Fruit fly (Drosophila melanogaster) whole organism, prepupa: ENCODE measurements around the gene CG43120.
A peak's percentile ranks its signal among the peaks of the same experiment; 100 is the strongest.

Source experiments
- Blimp-1 ChIP-seq: fragments of 200-800 bp; sonication (Bioruptor generic); optimal IDR thresholded peaks from 3 replicates; lab custom pipeline; 2017; ENCODE audit warnings: missing biosample characterization, missing genetic modification characterization, mild to moderate bottlenecking, moderate library complexity, missing genetic modification reagents
- CG10669 ChIP-seq: fragments of 200-800 bp; sonication (Bioruptor generic); optimal IDR thresholded peaks from 3 replicates; lab custom pipeline; 2018; ENCODE audit warnings: missing biosample characterization, mild to moderate bottlenecking, missing genetic modification characterization, moderate library complexity
- CG11294 ChIP-seq: fragments of 200-800 bp; sonication (Bioruptor generic); IDR thresholded peaks from 2 replicates; pipeline ENCODE4 v1.3.6; 2022; ENCODE audit warnings: missing biosample characterization, missing genetic modification characterization
- CG11762 ChIP-seq: fragments of 200-800 bp; sonication (Bioruptor generic); optimal IDR thresholded peaks from 3 replicates; lab custom pipeline; 2016; ENCODE audit warnings: missing biosample characterization, missing genetic modification characterization; ENCODE audit not compliant: insufficient read depth
- CG11902 ChIP-seq: fragments of 200-800 bp; sonication (Bioruptor generic); optimal IDR thresholded peaks from 3 replicates; lab custom pipeline; 2016; ENCODE audit warnings: missing biosample characterization, missing genetic modification characterization
- CG15336 ChIP-seq: fragments of 200-800 bp; sonication (Bioruptor generic); IDR thresholded peaks from 2 replicates; pipeline ENCODE4 v1.3.6; 2022; ENCODE audit warnings: missing biosample characterization, missing genetic modification characterization
- CG1621 ChIP-seq: fragments of 200-800 bp; sonication (Bioruptor generic); optimal IDR thresholded peaks from 3 replicates; lab custom pipeline; 2018; ENCODE audit warnings: missing biosample characterization, mild to moderate bottlenecking, missing genetic modification characterization
- CG16779 ChIP-seq: fragments of 200-800 bp; sonication (Bioruptor generic); optimal IDR thresholded peaks from 3 replicates; lab custom pipeline; 2017; ENCODE audit warnings: missing biosample characterization, mild to moderate bottlenecking, missing genetic modification characterization
- CG3032 ChIP-seq: fragments of 200-800 bp; optimal IDR thresholded peaks from 2 replicates; lab custom pipeline; 2019; ENCODE audit warnings: missing biosample characterization, mild to moderate bottlenecking, missing genetic modification characterization, moderate library complexity
- CG31627 ChIP-seq: fragments of 200-800 bp; sonication (Bioruptor generic); optimal IDR thresholded peaks from 3 replicates; lab custom pipeline; 2016; ENCODE audit warnings: missing biosample characterization, missing genetic modification characterization
- CG32006 ChIP-seq: fragments of 200-800 bp; sonication (Bioruptor generic); optimal IDR thresholded peaks from 3 replicates; lab custom pipeline; 2017; ENCODE audit warnings: missing biosample characterization, mild to moderate bottlenecking, missing genetic modification characterization
- CG34406 ChIP-seq: fragments of 200-800 bp; sonication (Bioruptor generic); optimal IDR thresholded peaks from 3 replicates; lab custom pipeline; 2016; ENCODE audit warnings: missing biosample characterization, missing genetic modification characterization
- CG3919 ChIP-seq: fragments of 200-800 bp; sonication (Bioruptor generic); optimal IDR thresholded peaks from 3 replicates; lab custom pipeline; 2016; ENCODE audit warnings: missing biosample characterization, missing genetic modification characterization
- CG4318 ChIP-seq: fragments of 200-800 bp; sonication (Bioruptor generic); optimal IDR thresholded peaks from 3 replicates; lab custom pipeline; 2017; ENCODE audit warnings: missing biosample characterization, mild to moderate bottlenecking, missing genetic modification characterization
- CG6276 ChIP-seq: fragments of 200-800 bp; sonication (Bioruptor generic); optimal IDR thresholded peaks from 2 replicates; lab custom pipeline; 2017; ENCODE audit warnings: missing biosample characterization, mild to moderate bottlenecking, missing genetic modification characterization
- CG6792 ChIP-seq: fragments of 200-800 bp; sonication (Bioruptor generic); optimal IDR thresholded peaks from 3 replicates; lab custom pipeline; 2016; ENCODE audit warnings: missing biosample characterization, missing genetic modification characterization
- CG6808 ChIP-seq: fragments of 200-800 bp; sonication (Bioruptor generic); optimal IDR thresholded peaks from 3 replicates; lab custom pipeline; 2017; ENCODE audit warnings: missing biosample characterization, missing genetic modification characterization, mild to moderate bottlenecking, moderate library complexity, missing genetic modification reagents
- CG6854 ChIP-seq: fragments of 200-800 bp; sonication (Bioruptor generic); optimal IDR thresholded peaks from 2 replicates; lab custom pipeline; 2017; ENCODE audit warnings: missing biosample characterization, mild to moderate bottlenecking, missing genetic modification characterization
- CG7368 ChIP-seq: fragments of 200-800 bp; sonication (Bioruptor generic); optimal IDR thresholded peaks from 3 replicates; lab custom pipeline; 2016; ENCODE audit warnings: missing biosample characterization, missing genetic modification characterization
- CG8119 ChIP-seq: fragments of 200-800 bp; sonication (Bioruptor generic); IDR thresholded peaks from 3 replicates; pipeline ENCODE4 v1.3.6; 2022; ENCODE audit warnings: missing biosample characterization, missing genetic modification characterization
- CG8319 ChIP-seq: fragments of 200-800 bp; sonication (Bioruptor generic); optimal IDR thresholded peaks from 3 replicates; lab custom pipeline; 2016; ENCODE audit warnings: missing biosample characterization, missing genetic modification characterization
- CG9139 ChIP-seq: fragments of 200-800 bp; sonication (Bioruptor generic); optimal IDR thresholded peaks from 3 replicates; lab custom pipeline; 2017; ENCODE audit warnings: missing biosample characterization, mild to moderate bottlenecking, missing genetic modification characterization
- Eip75B ChIP-seq: fragments of 200-800 bp; sonication (Bioruptor generic); optimal IDR thresholded peaks from 3 replicates; lab custom pipeline; 2016; ENCODE audit warnings: missing biosample characterization, missing genetic modification characterization
- Eip78C ChIP-seq: fragments of 200-800 bp; sonication (Bioruptor generic); peaks from one replicate; lab custom pipeline; 2016; ENCODE audit warnings: missing biosample characterization, missing genetic modification characterization
- Eip93F ChIP-seq: fragments of 200-800 bp; sonication (Bioruptor generic); optimal IDR thresholded peaks from 2 replicates; lab custom pipeline; 2016; ENCODE audit warnings: missing biosample characterization, mild to moderate bottlenecking, missing genetic modification characterization
- Ets96B ChIP-seq: fragments of 200-800 bp; optimal IDR thresholded peaks from 2 replicates; lab custom pipeline; 2019; ENCODE audit warnings: missing biosample characterization, mild to moderate bottlenecking, missing genetic modification characterization, moderate library complexity
- Gug ChIP-seq: fragments of 200-800 bp; sonication (Bioruptor generic); IDR thresholded peaks from 2 replicates; pipeline ENCODE4 v1.3.6; 2022; ENCODE audit warnings: missing biosample characterization, missing genetic modification characterization
- Hr38 ChIP-seq: sonication (Bioruptor generic); optimal IDR thresholded peaks from 2 replicates; lab custom pipeline; 2016; ENCODE audit warnings: missing biosample characterization, missing genetic modification characterization
- Hr39 ChIP-seq: fragments of 200-800 bp; sonication (Bioruptor generic); optimal IDR thresholded peaks from 2 replicates; lab custom pipeline; 2016; ENCODE audit warnings: missing biosample characterization, missing genetic modification characterization
- Hr4 ChIP-seq: fragments of 200-800 bp; sonication (Bioruptor generic); optimal IDR thresholded peaks from 3 replicates; lab custom pipeline; 2016; ENCODE audit warnings: missing biosample characterization, missing genetic modification characterization
- Lpt ChIP-seq: fragments of 200-800 bp; sonication (Bioruptor generic); optimal IDR thresholded peaks from 3 replicates; lab custom pipeline; 2016; ENCODE audit warnings: missing biosample characterization, missing genetic modification characterization
- Met ChIP-seq: fragments of 200-800 bp; sonication (Bioruptor generic); optimal IDR thresholded peaks from 3 replicates; lab custom pipeline; 2016; ENCODE audit warnings: missing biosample characterization, missing genetic modification characterization
- OdsH ChIP-seq: fragments of 200-800 bp; sonication (Bioruptor generic); optimal IDR thresholded peaks from 3 replicates; lab custom pipeline; 2016; ENCODE audit warnings: missing biosample characterization, missing genetic modification characterization
- Smox ChIP-seq: fragments of 200-800 bp; sonication (Bioruptor generic); optimal IDR thresholded peaks from 3 replicates; lab custom pipeline; 2016; ENCODE audit warnings: missing biosample characterization, missing genetic modification characterization
- Sox14 ChIP-seq: fragments of 200-800 bp; sonication (Bioruptor generic); optimal IDR thresholded peaks from 3 replicates; lab custom pipeline; 2016; ENCODE audit warnings: missing biosample characterization, missing genetic modification characterization
- Sox15 ChIP-seq: fragments of 200-800 bp; sonication (Bioruptor generic); optimal IDR thresholded peaks from 3 replicates; lab custom pipeline; 2016; ENCODE audit warnings: missing biosample characterization, missing genetic modification characterization
- achi ChIP-seq: fragments of 200-800 bp; sonication (Bioruptor generic); optimal IDR thresholded peaks from 3 replicates; lab custom pipeline; 2016; ENCODE audit warnings: missing biosample characterization, missing genetic modification characterization
- acj6 ChIP-seq: fragments of 200-800 bp; sonication (Bioruptor generic); optimal IDR thresholded peaks from 3 replicates; lab custom pipeline; 2016; ENCODE audit warnings: missing biosample characterization, missing genetic modification characterization
- cyc ChIP-seq: fragments of 200-800 bp; sonication (Bioruptor generic); optimal IDR thresholded peaks from 3 replicates; lab custom pipeline; 2016; ENCODE audit warnings: missing biosample characterization, missing genetic modification characterization
- dac ChIP-seq: fragments of 200-800 bp; sonication (Bioruptor generic); optimal IDR thresholded peaks from 2 replicates; lab custom pipeline; 2017; ENCODE audit warnings: missing biosample characterization, mild to moderate bottlenecking, missing genetic modification characterization
- dsx ChIP-seq: fragments of 200-800 bp; optimal IDR thresholded peaks from 3 replicates; lab custom pipeline; 2019; ENCODE audit warnings: missing biosample characterization, mild to moderate bottlenecking, missing genetic modification characterization, moderate library complexity; ENCODE audit not compliant: poor library complexity, severe bottlenecking
- eg ChIP-seq: fragments of 200-800 bp; sonication (Bioruptor generic); IDR thresholded peaks from 3 replicates; pipeline ENCODE4 v1.3.6; 2022; ENCODE audit warnings: missing biosample characterization, missing genetic modification characterization
- esn ChIP-seq: fragments of 200-800 bp; sonication (Bioruptor generic); optimal IDR thresholded peaks from 2 replicates; lab custom pipeline; 2016; ENCODE audit warnings: missing biosample characterization, mild to moderate bottlenecking, missing genetic modification characterization, moderate library complexity
- fd59A ChIP-seq: fragments of 200-800 bp; sonication (Bioruptor generic); optimal IDR thresholded peaks from 2 replicates; lab custom pipeline; 2017; ENCODE audit warnings: missing biosample characterization, mild to moderate bottlenecking, missing genetic modification characterization, missing genetic modification reagents
- fkh ChIP-seq: fragments of 200-800 bp; sonication (Bioruptor generic); optimal IDR thresholded peaks from 3 replicates; lab custom pipeline; 2017; ENCODE audit warnings: missing biosample characterization, mild to moderate bottlenecking, missing genetic modification characterization, moderate library complexity
- pdm3 ChIP-seq: fragments of 200-800 bp; sonication (Bioruptor generic); optimal IDR thresholded peaks from 3 replicates; lab custom pipeline; 2016; ENCODE audit warnings: missing biosample characterization, missing genetic modification characterization
- salr ChIP-seq, 2 experiments: fragments of 200-800 bp; sonication (Bioruptor generic); optimal IDR thresholded peaks; 3 replicates each; lab custom pipeline; 2016 to 2018; ENCODE audit warnings: missing biosample characterization in 2 of 2, missing genetic modification characterization in 2 of 2, mild to moderate bottlenecking in 1 of 2
- ss ChIP-seq, 2 experiments: fragments of 200-800 bp; sonication (Bioruptor generic); optimal IDR thresholded peaks; 2 replicates in 1 of 2; 3 replicates in 1 of 2; lab custom pipeline; 2017 to 2018; ENCODE audit warnings: mild to moderate bottlenecking in 2 of 2, missing biosample characterization in 2 of 2, missing genetic modification characterization in 2 of 2, moderate library complexity in 1 of 2
- svp ChIP-seq: fragments of 200-800 bp; sonication (Bioruptor generic); peaks from one replicate; lab custom pipeline; 2016; ENCODE audit warnings: missing biosample characterization, missing genetic modification characterization
- topi ChIP-seq: fragments of 200-800 bp; sonication (Bioruptor generic); optimal IDR thresholded peaks from 3 replicates; lab custom pipeline; 2016; ENCODE audit warnings: missing biosample characterization, missing genetic modification characterization
- vri ChIP-seq: fragments of 200-800 bp; sonication (Bioruptor generic); optimal IDR thresholded peaks from 3 replicates; lab custom pipeline; 2016; ENCODE audit warnings: missing biosample characterization, mild to moderate bottlenecking, missing genetic modification characterization

Gene CG43120

DNA sequence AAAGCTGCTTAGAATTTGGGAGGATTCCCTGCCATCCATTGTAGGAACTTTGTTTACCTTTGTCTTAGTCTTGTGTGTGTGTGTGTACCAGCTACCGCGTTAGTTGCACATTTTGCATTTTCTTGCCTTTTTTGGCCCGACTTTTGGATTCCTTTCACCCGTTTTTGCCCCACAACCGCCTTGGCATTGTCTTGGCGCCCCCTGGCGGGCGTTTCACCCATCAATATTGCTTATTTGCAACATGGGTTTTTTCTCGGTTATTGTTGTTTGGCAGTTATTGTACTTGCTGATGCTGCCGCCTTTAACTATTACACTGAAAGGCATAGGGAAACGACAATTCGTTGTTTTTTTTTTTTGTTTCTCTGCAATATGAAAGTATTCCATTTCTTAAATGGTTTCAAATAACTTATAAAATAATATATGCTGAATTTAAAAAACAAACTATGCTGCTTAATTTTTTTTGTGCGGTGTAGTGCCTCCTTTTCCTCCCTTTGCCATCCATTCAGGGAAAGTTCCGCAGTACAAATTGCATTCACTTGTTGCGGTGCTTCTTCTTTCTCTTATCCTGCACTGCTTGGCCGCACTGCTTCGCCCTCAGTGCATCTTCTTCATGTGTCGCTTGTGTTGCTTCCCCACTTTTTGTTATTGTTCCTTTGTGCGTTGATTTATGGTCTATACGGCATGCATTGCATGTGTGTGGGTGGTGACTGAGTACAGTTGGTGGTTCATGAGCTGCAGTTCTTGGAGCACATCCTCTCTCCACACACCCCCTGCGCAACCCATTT, 25.0 kb upstream of the CG43120 start:
- TF ChIP-seq CG4318 (GFP tag; lab: Kevin White, UChicago) (no peak), CG10669 (no peak), eg (GFP tag; lab: Robert Waterston, UW) (no peak), vri (GFP tag; lab: Kevin White, UChicago) (no peak), CG11294 (GFP tag; lab: Robert Waterston, UW) (no peak), Gug (no peak), Eip78C (GFP tag; lab: Kevin White, UChicago) (peak; percentile 65), cyc (GFP tag; lab: Kevin White, UChicago) (no peak), CG3919 (GFP tag; lab: Kevin White, UChicago) (no peak), Lpt (GFP tag; lab: Kevin White, UChicago) (no peak), svp (GFP tag; lab: Kevin White, UChicago) (peak; percentile 66), CG34406 (peak; percentile 3), CG6276 (GFP tag; lab: Kevin White, UChicago) (no peak), CG6854 (GFP tag; lab: Kevin White, UChicago) (no peak), CG16779 (no peak), Sox15 (GFP tag; lab: Kevin White, UChicago) (no peak), CG15336 (GFP tag; lab: Robert Waterston, UW) (0 out of 2 replicates have a peak, but pooled peaks have one; percentile 37), CG1621 (no peak), Blimp-1 (GFP tag; lab: Kevin White, UChicago) (no peak), pdm3 (GFP tag; lab: Kevin White, UChicago) (peak; percentile 19), dsx (peak; percentile 24), CG6792 (GFP tag; lab: Kevin White, UChicago) (peak; percentile 35), acj6 (GFP tag; lab: Kevin White, UChicago) (no peak), ss (GFP tag; optimal IDR thresholded peaks at IDR 0.05; lab: Kevin White, UChicago) (peak in 1 of 2 experiments; percentile 35), Hr38 (no peak), CG6808 (GFP tag; lab: Kevin White, UChicago) (peak; percentile 22), CG8319 (no peak), dac (GFP tag; lab: Kevin White, UChicago) (no peak), salr (GFP tag; optimal IDR thresholded peaks at IDR 0.05; lab: Kevin White, UChicago) (no peak), achi (GFP tag; lab: Kevin White, UChicago) (no peak), CG3032 (tag; lab: Kevin White, UChicago) (no peak), fd59A (peak; percentile 1), CG7368 (GFP tag; lab: Kevin White, UChicago) (no peak), esn (peak; percentile 24), Ets96B (tag; lab: Kevin White, UChicago) (peak; percentile 18), CG11762 (GFP tag; lab: Kevin White, UChicago) (no peak), CG11902 (GFP tag; lab: Kevin White, UChicago) (no peak), CG31627 (GFP tag; lab: Kevin White, UChicago) (no peak), fkh (GFP tag; lab: Kevin White, UChicago) (no peak), Eip75B (GFP tag; lab: Kevin White, UChicago) (peak; percentile 15), CG8119 (GFP tag; lab: Robert Waterston, UW) (peak; percentile 28; the same call in 1 of the 3 replicates), CG32006 (GFP tag; lab: Kevin White, UChicago) (peak; percentile 15), Eip93F (no peak), topi (no peak), Met (peak; percentile 14), CG9139 (no peak), OdsH (GFP tag; lab: Kevin White, UChicago) (peak; percentile 12), Sox14 (GFP tag; lab: Kevin White, UChicago) (peak; percentile 30), Smox (GFP tag; lab: Kevin White, UChicago) (peak; percentile 0), Hr39 (GFP tag; lab: Kevin White, UChicago) (no peak), Hr4 (peak; percentile 15)
